Fruit fly (Drosophila melanogaster) whole organism, embryonic: Measurements from ENCODE around the gene CG7497.

ENCODE experiments used
- ATbp ChIP-seq: fragments of 200-800 bp; sonication (Bioruptor generic); optimal IDR thresholded peaks from 2 replicates; lab custom pipeline; 2017; ENCODE audit warnings: missing biosample characterization, mild to moderate bottlenecking, missing genetic modification characterization, missing genetic modification reagents
- Aef1 ChIP-seq: fragments of 200-800 bp; sonication (Bioruptor generic); IDR thresholded peaks from 3 replicates; pipeline ENCODE4 v1.3.6; 2022; ENCODE audit warnings: missing biosample characterization, missing genetic modification characterization
- Asciz ChIP-seq: fragments of 200-800 bp; sonication (Bioruptor generic); optimal IDR thresholded peaks from 2 replicates; lab custom pipeline; 2017; ENCODE audit warnings: missing biosample characterization, mild to moderate bottlenecking, missing genetic modification characterization, missing genetic modification reagents
- CG10366 ChIP-seq: fragments of 200-800 bp; sonication (Bioruptor generic); IDR thresholded peaks from 2 replicates; pipeline ENCODE4 v1.3.6; 2022; ENCODE audit warnings: missing biosample characterization, missing genetic modification characterization
- CG11085 ChIP-seq: fragments of 200-800 bp; sonication (Bioruptor generic); IDR thresholded peaks from 2 replicates; pipeline ENCODE4 v1.3.6; 2022; ENCODE audit warnings: missing biosample characterization, missing genetic modification characterization
- CG11247 ChIP-seq: fragments of 200-800 bp; sonication (Bioruptor generic); IDR thresholded peaks from 2 replicates; pipeline ENCODE4 v1.3.6; 2022; ENCODE audit warnings: missing biosample characterization, missing genetic modification characterization
- CG11456 ChIP-seq: fragments of 200-800 bp; sonication (Bioruptor generic); IDR thresholded peaks from 3 replicates; pipeline ENCODE4 v1.3.6; 2022; ENCODE audit warnings: missing biosample characterization, missing genetic modification characterization
- CG11560 ChIP-seq: fragments of 200-800 bp; sonication (Bioruptor generic); IDR thresholded peaks from 3 replicates; pipeline ENCODE4 v1.3.6; 2022; ENCODE audit warnings: missing biosample characterization, missing genetic modification characterization
- CG13296 ChIP-seq: fragments of 200-800 bp; sonication (Bioruptor generic); optimal IDR thresholded peaks from 3 replicates; lab custom pipeline; 2018; ENCODE audit warnings: missing biosample characterization, mild to moderate bottlenecking, missing genetic modification characterization
- CG14050 ChIP-seq: fragments of 200-800 bp; sonication (Bioruptor generic); IDR thresholded peaks from 3 replicates; pipeline ENCODE4 v1.3.6; 2022; ENCODE audit warnings: missing biosample characterization, missing genetic modification characterization
- CG1792 ChIP-seq: fragments of 200-800 bp; sonication (Bioruptor generic); optimal IDR thresholded peaks from 2 replicates; lab custom pipeline; 2016; ENCODE audit warnings: missing biosample characterization, missing genetic modification characterization
- CG18011 ChIP-seq: fragments of 200-800 bp; sonication (Bioruptor generic); optimal IDR thresholded peaks from 2 replicates; lab custom pipeline; 2017; ENCODE audit warnings: missing biosample characterization, missing genetic modification characterization, mild to moderate bottlenecking, moderate library complexity, missing genotype
- CG30403 ChIP-seq: fragments of 200-800 bp; sonication (Bioruptor generic); optimal IDR thresholded peaks from 3 replicates; lab custom pipeline; 2016; ENCODE audit warnings: missing biosample characterization, missing genetic modification characterization
- CG3726 ChIP-seq: fragments of 200-800 bp; sonication (Bioruptor generic); IDR thresholded peaks from 3 replicates; pipeline ENCODE4, ENCODE4 v1.3.6; 2022; ENCODE audit warnings: missing biosample characterization, missing genetic modification characterization
- CG4617 ChIP-seq: fragments of 200-800 bp; sonication (Bioruptor generic); optimal IDR thresholded peaks from 3 replicates; lab custom pipeline; 2016; ENCODE audit warnings: missing biosample characterization, missing genetic modification characterization, borderline replicate concordance
- CG4820 ChIP-seq: fragments of 200-800 bp; sonication (Bioruptor generic); optimal IDR thresholded peaks from 3 replicates; lab custom pipeline; 2016; ENCODE audit warnings: missing biosample characterization, missing genetic modification characterization
- CG6175 ChIP-seq: fragments of 200-800 bp; sonication (Bioruptor generic); IDR thresholded peaks from 3 replicates; pipeline ENCODE4 v1.3.6; 2022; ENCODE audit warnings: missing biosample characterization, missing genetic modification characterization
- CG7786 ChIP-seq: fragments of 200-800 bp; sonication (Bioruptor generic); optimal IDR thresholded peaks from 2 replicates; lab custom pipeline; 2016; ENCODE audit warnings: missing biosample characterization, missing genetic modification characterization
- CG7963 ChIP-seq: fragments of 200-800 bp; sonication (Bioruptor generic); IDR thresholded peaks from 3 replicates; pipeline ENCODE4 v1.3.6; 2022; ENCODE audit warnings: missing biosample characterization, missing genetic modification characterization; ENCODE audit not compliant: partially characterized antibody
- CG8944 ChIP-seq: fragments of 200-800 bp; sonication (Bioruptor generic); optimal IDR thresholded peaks from 3 replicates; lab custom pipeline; 2016; ENCODE audit warnings: missing biosample characterization, missing genetic modification characterization
- CG9727 ChIP-seq: fragments of 200-800 bp; sonication (Bioruptor generic); optimal IDR thresholded peaks from 3 replicates; lab custom pipeline; 2017; ENCODE audit warnings: missing biosample characterization, mild to moderate bottlenecking, missing genetic modification characterization
- CG9797 ChIP-seq: fragments of 200-800 bp; sonication (Bioruptor generic); optimal IDR thresholded peaks from 3 replicates; lab custom pipeline; 2018; ENCODE audit warnings: missing biosample characterization, mild to moderate bottlenecking, missing genetic modification characterization
- Chrac-16 ChIP-seq: fragments of 200-800 bp; sonication (Bioruptor generic); optimal IDR thresholded peaks from 3 replicates; lab custom pipeline; 2016; ENCODE audit warnings: missing biosample characterization, missing genetic modification characterization
- CoRest ChIP-seq: fragments of 200-800 bp; sonication (Bioruptor generic); optimal IDR thresholded peaks from 3 replicates; lab custom pipeline; 2018; ENCODE audit warnings: missing biosample characterization, mild to moderate bottlenecking, missing genetic modification characterization, moderate library complexity
- Dfd ChIP-seq, 2 experiments: fragments of >200 bp; optimal IDR thresholded peaks; 2 replicates each; lab custom pipeline; 2017; ENCODE audit warnings: missing biosample characterization in 2 of 2, missing genetic modification characterization in 2 of 2
- HLH3B ChIP-seq: fragments of 200-800 bp; sonication (Bioruptor generic); IDR thresholded peaks from 2 replicates; pipeline ENCODE4 v1.3.6; 2022; ENCODE audit warnings: missing biosample characterization, missing genetic modification characterization
- Lpt ChIP-seq: fragments of >200 bp; optimal IDR thresholded peaks from 2 replicates; lab custom pipeline; 2018; ENCODE audit warnings: missing biosample characterization, missing genetic modification characterization
- Nf-YA ChIP-seq: fragments of 200-800 bp; sonication (Bioruptor generic); IDR thresholded peaks from 2 replicates; pipeline ENCODE4 v1.3.6; 2022; ENCODE audit warnings: missing biosample characterization, missing genetic modification characterization
- Opbp ChIP-seq: fragments of 200-800 bp; sonication (Bioruptor generic); IDR thresholded peaks from 3 replicates; pipeline ENCODE4 v1.3.6; 2022; ENCODE audit warnings: missing biosample characterization, missing genetic modification characterization; ENCODE audit not compliant: partially characterized antibody
- Rfx ChIP-seq: fragments of 200-800 bp; sonication (Bioruptor generic); IDR thresholded peaks from 2 replicates; pipeline ENCODE4 v1.3.6; 2022; ENCODE audit warnings: missing biosample characterization, missing genetic modification characterization
- Sry-β ChIP-seq: fragments of 200-800 bp; sonication (Bioruptor generic); optimal IDR thresholded peaks from 2 replicates; lab custom pipeline; 2018; ENCODE audit warnings: missing biosample characterization, mild to moderate bottlenecking, missing genetic modification characterization, moderate library complexity
- TFAM ChIP-seq: fragments of 200-800 bp; sonication (Bioruptor generic); optimal IDR thresholded peaks from 2 replicates; lab custom pipeline; 2017; ENCODE audit warnings: missing biosample characterization, missing genetic modification characterization, inconsistent platforms
- Xrp1 ChIP-seq: fragments of 200-800 bp; sonication (Bioruptor generic); IDR thresholded peaks from 2 replicates; pipeline ENCODE4 v1.3.6; 2022; ENCODE audit warnings: missing biosample characterization, missing genetic modification characterization
- al ChIP-seq: fragments of 200-800 bp; sonication (Bioruptor generic); IDR thresholded peaks from 2 replicates; pipeline ENCODE4 v1.3.6; 2022; ENCODE audit warnings: missing biosample characterization, missing genetic modification characterization
- aop ChIP-seq: fragments of 200-800 bp; sonication (Bioruptor generic); IDR thresholded peaks from 2 replicates; pipeline ENCODE4 v1.3.6; 2022; ENCODE audit warnings: missing biosample characterization, missing genetic modification characterization
- ara ChIP-seq: fragments of 200-800 bp; sonication (Bioruptor generic); IDR thresholded peaks from 2 replicates; pipeline ENCODE4 v1.3.6; 2022; ENCODE audit warnings: missing biosample characterization, missing genetic modification characterization
- bowl ChIP-seq: fragments of 200-800 bp; sonication (Bioruptor generic); IDR thresholded peaks from 2 replicates; pipeline ENCODE4 v1.3.6; 2022; ENCODE audit warnings: missing biosample characterization, missing genetic modification characterization
- dan ChIP-seq: fragments of 200-800 bp; sonication (Bioruptor generic); IDR thresholded peaks from 2 replicates; pipeline ENCODE4 v1.3.6; 2022; ENCODE audit warnings: missing biosample characterization, missing genetic modification characterization
- dpn ChIP-seq, 2 experiments: fragments of 200-800 bp; sonication (Bioruptor generic); optimal IDR thresholded peaks; 3 replicates each; lab custom pipeline; 2016; ENCODE audit warnings: missing biosample characterization in 2 of 2, missing genetic modification characterization in 2 of 2
- fu2 ChIP-seq: fragments of 200-800 bp; sonication (Bioruptor generic); optimal IDR thresholded peaks from 2 replicates; lab custom pipeline; 2016; ENCODE audit warnings: missing biosample characterization, missing genetic modification characterization
- h ChIP-seq: fragments of >200 bp; optimal IDR thresholded peaks from 2 replicates; lab custom pipeline; 2017
- her ChIP-seq: fragments of 200-800 bp; sonication (Bioruptor generic); optimal IDR thresholded peaks from 2 replicates; lab custom pipeline; 2016; ENCODE audit warnings: missing biosample characterization, missing genetic modification characterization
- luna ChIP-seq: fragments of 200-800 bp; sonication (Bioruptor generic); optimal IDR thresholded peaks from 2 replicates; lab custom pipeline; 2016; ENCODE audit warnings: missing biosample characterization, missing genetic modification characterization
- mam ChIP-seq: fragments of 200-800 bp; sonication (Bioruptor generic); optimal IDR thresholded peaks from 3 replicates; lab custom pipeline; 2016; ENCODE audit warnings: missing biosample characterization, missing genetic modification characterization
- nau ChIP-seq: fragments of 200-800 bp; sonication (Bioruptor generic); optimal IDR thresholded peaks from 3 replicates; lab custom pipeline; 2017; ENCODE audit warnings: missing biosample characterization, mild to moderate bottlenecking, missing genetic modification characterization, missing genetic modification reagents
- oc ChIP-seq: fragments of 200-800 bp; sonication (Bioruptor generic); optimal IDR thresholded peaks from 2 replicates; lab custom pipeline; 2018; ENCODE audit warnings: missing biosample characterization, mild to moderate bottlenecking, missing genetic modification characterization, moderate library complexity
- run ChIP-seq: fragments of 200-800 bp; sonication (Bioruptor generic); optimal IDR thresholded peaks from 3 replicates; lab custom pipeline; 2018; ENCODE audit warnings: missing biosample characterization, mild to moderate bottlenecking, missing genetic modification characterization
- scrt ChIP-seq: fragments of 200-800 bp; sonication (Bioruptor generic); optimal IDR thresholded peaks from 2 replicates; lab custom pipeline; 2018; ENCODE audit warnings: missing biosample characterization, mild to moderate bottlenecking, missing genetic modification characterization, moderate library complexity
- slou ChIP-seq: fragments of 200-800 bp; sonication (Bioruptor generic); optimal IDR thresholded peaks from 3 replicates; lab custom pipeline; 2016; ENCODE audit warnings: missing biosample characterization, missing genetic modification characterization
- ssp ChIP-seq: fragments of 200-800 bp; sonication (Bioruptor generic); IDR thresholded peaks from 2 replicates; pipeline ENCODE4 v1.3.6; 2022; ENCODE audit warnings: missing biosample characterization, missing genetic modification characterization
- tgo ChIP-seq: fragments of 200-800 bp; sonication (Bioruptor generic); IDR thresholded peaks from 3 replicates; pipeline ENCODE4 v1.3.6; 2022; ENCODE audit warnings: missing biosample characterization, missing genetic modification characterization
- wdn ChIP-seq: fragments of 200-800 bp; sonication (Bioruptor generic); IDR thresholded peaks from 2 replicates; pipeline ENCODE4 v1.3.6; 2022; ENCODE audit warnings: missing biosample characterization, missing genetic modification characterization
- yki ChIP-seq: fragments of >200 bp; optimal IDR thresholded peaks from 3 replicates; lab custom pipeline; 2018

CG7497 gene

dm6 chr3L:17655837-17656308 is 22.6 kb downstream of the CG7497 start (continued):
- TF ChIP-seq Lpt: no peak
- no peak for TF ChIP-seq slou (GFP tag; lab: Kevin White, UChicago)
- TF ChIP-seq run (tag; lab: Kevin White, UChicago): no peak
- no peak for TF ChIP-seq her (GFP tag; lab: Kevin White, UChicago)
- peak; percentile 31 for TF ChIP-seq CG9727
- TF ChIP-seq CG11085 (GFP tag; lab: Robert Waterston, UW): no peak
- no peak for TF ChIP-seq Opbp (GFP tag; lab: Robert Waterston, UW)
- no peak for TF ChIP-seq CG11560 (tag; lab: Robert Waterston, UW)
- peak; percentile 50; the same call in 1 of the 2 replicates for TF ChIP-seq Rfx (GFP tag; lab: Robert Waterston, UW)
- no peak for TF ChIP-seq oc (tag; lab: Kevin White, UChicago)
- TF ChIP-seq ATbp (GFP tag; lab: Kevin White, UChicago): peak; percentile 32
- TF ChIP-seq CG7786 (GFP tag; lab: Kevin White, UChicago): no peak
- 0 out of 2 replicates have a peak, but pooled peaks have one; percentile 11 for TF ChIP-seq wdn (GFP tag; lab: Robert Waterston, UW)
- no peak for TF ChIP-seq CG4617
- no peak for TF ChIP-seq aop (GFP tag; lab: Robert Waterston, UW)
- no peak for TF ChIP-seq fu2 (GFP tag; lab: Kevin White, UChicago)
- peak; percentile 12 for TF ChIP-seq CG18011 (GFP tag; lab: Kevin White, UChicago)
- TF ChIP-seq CG30403: no peak
- no peak for TF ChIP-seq CG11247 (GFP tag; lab: Robert Waterston, UW)
- TF ChIP-seq Chrac-16: no peak
- TF ChIP-seq Aef1: no peak
- TF ChIP-seq CoRest (tag; lab: Kevin White, UChicago): no peak
- peak; percentile 60; the same call in 1 of the 2 replicates for TF ChIP-seq bowl (GFP tag; lab: Robert Waterston, UW)
- TF ChIP-seq CG4820: no peak
- TF ChIP-seq CG9797 (GFP tag; lab: Kevin White, UChicago): no peak
- TF ChIP-seq ara (GFP tag; lab: Robert Waterston, UW): no peak
- no peak for TF ChIP-seq CG8944 (GFP tag; lab: Kevin White, UChicago)
- TF ChIP-seq Xrp1 (GFP tag; lab: Robert Waterston, UW): peak; percentile 56
- TF ChIP-seq h: no peak
- TF ChIP-seq scrt (GFP tag; lab: Kevin White, UChicago): peak; percentile 42
- no peak for TF ChIP-seq al (GFP tag; lab: Robert Waterston, UW)
- no peak for TF ChIP-seq Nf-YA
- no peak for TF ChIP-seq ssp (GFP tag; lab: Robert Waterston, UW)
- TF ChIP-seq HLH3B (GFP tag; lab: Robert Waterston, UW): peak; percentile 9; the same call in 1 of the 2 replicates
- TF ChIP-seq CG3726 (GFP tag; lab: Robert Waterston, UW): no peak
- TF ChIP-seq nau: peak; percentile 71
- no peak for TF ChIP-seq dpn (GFP tag; optimal IDR thresholded peaks at IDR 0.05; lab: Kevin White, UChicago)
- no peak for TF ChIP-seq luna (GFP tag; lab: Kevin White, UChicago)
- no peak for TF ChIP-seq tgo (GFP tag; lab: Robert Waterston, UW)
- TF ChIP-seq TFAM (GFP tag; lab: Kevin White, UChicago): no peak
- TF ChIP-seq mam (GFP tag; lab: Kevin White, UChicago): no peak
- TF ChIP-seq dan (GFP tag; lab: Robert Waterston, UW): no peak
- peak; percentile 67 for TF ChIP-seq CG13296 (GFP tag; lab: Kevin White, UChicago)
- no peak for TF ChIP-seq Sry-β (GFP tag; lab: Kevin White, UChicago)
- TF ChIP-seq CG14050: no peak
- TF ChIP-seq CG6175 (GFP tag; lab: Robert Waterston, UW): 0 out of 3 replicates have a peak, but pooled peaks have one; percentile 19
- no peak for TF ChIP-seq CG1792 (GFP tag; lab: Kevin White, UChicago)
- TF ChIP-seq Asciz (GFP tag; lab: Kevin White, UChicago): peak; percentile 58
- TF ChIP-seq Dfd (GFP tag; optimal IDR thresholded peaks at IDR 0.05; lab: Kevin White, UChicago): no peak
- no peak for TF ChIP-seq CG7963
- no peak for TF ChIP-seq CG11456
- TF ChIP-seq yki (lab: Kevin White, UChicago): no peak
- TF ChIP-seq CG10366 (GFP tag; lab: Robert Waterston, UW): no peak
